Worm (Caenorhabditis elegans) whole organism, L1 larva: Measurements from ENCODE around the gene acaa-2.

Experiments used
- aha-1 ChIP-seq: fragments of 150-350 bp; optimal IDR thresholded peaks from 2 replicates; lab custom pipeline; 2014; ENCODE audit warnings: missing biosample characterization, missing genetic modification characterization
- ama-1 ChIP-seq: fragments of 150-350 bp; optimal IDR thresholded peaks from 2 replicates; lab custom pipeline; 2014
- blmp-1 ChIP-seq: fragments of 150-350 bp; optimal IDR thresholded peaks from 2 replicates; lab custom pipeline; 2014; ENCODE audit warnings: missing biosample characterization, missing genetic modification characterization
- fkh-8 ChIP-seq: sonication (generic microtip); optimal IDR thresholded peaks from 2 replicates; lab custom pipeline; 2016; ENCODE audit warnings: mild to moderate bottlenecking, missing genetic modification characterization, missing compliant biosample characterization
- jun-1 ChIP-seq: fragments of 150-350 bp; optimal IDR thresholded peaks from 2 replicates; lab custom pipeline; 2014; ENCODE audit warnings: missing biosample characterization, missing genetic modification reagents, missing genetic modification characterization
- lin-13 ChIP-seq: fragments of 150-350 bp; optimal IDR thresholded peaks from 2 replicates; lab custom pipeline; 2014; ENCODE audit warnings: missing biosample characterization, missing genetic modification reagents, missing genetic modification characterization
- nhr-76 ChIP-seq: sonication (generic microtip); optimal IDR thresholded peaks from 2 replicates; lab custom pipeline; 2017; ENCODE audit warnings: missing biosample characterization, missing genetic modification characterization
- snpc-4 ChIP-seq: fragments of 150-350 bp; optimal IDR thresholded peaks from 2 replicates; lab custom pipeline; 2014; ENCODE audit warnings: missing biosample characterization, missing genetic modification characterization
- unc-62 ChIP-seq: fragments of 150-350 bp; optimal IDR thresholded peaks from 2 replicates; lab custom pipeline; 2014; ENCODE audit warnings: missing biosample characterization, missing genetic modification reagents, missing genetic modification characterization

- TF ChIP-seq aha-1, result no peak
- no peak for TF ChIP-seq ama-1 (lab: Kevin White, UChicago)
- TF ChIP-seq nhr-76 (tag; lab: Kevin White, UChicago), result no peak
- no peak for TF ChIP-seq blmp-1 (tag; lab: Kevin White, UChicago)
- no peak for TF ChIP-seq fkh-8 (tag; lab: Kevin White, UChicago)
- TF ChIP-seq lin-13, result no peak
- no peak for TF ChIP-seq unc-62 (GFP tag; lab: Kevin White, UChicago)
- TF ChIP-seq snpc-4 (tag; lab: Kevin White, UChicago), result no peak
- TF ChIP-seq jun-1 (tag; lab: Kevin White, UChicago), result no peak
These were observed 2.0 kb downstream of the acaa-2 start, which contains the start of gene mtm-6 for ce11 chrIII:13346785-13347184.
